Fruit fly (Drosophila melanogaster): ENCODE measurements around the gene Hsc70-2.
A peak's percentile ranks its signal among the peaks of the same experiment; 100 is the strongest.

Hsc70-2 gene

DNA sequence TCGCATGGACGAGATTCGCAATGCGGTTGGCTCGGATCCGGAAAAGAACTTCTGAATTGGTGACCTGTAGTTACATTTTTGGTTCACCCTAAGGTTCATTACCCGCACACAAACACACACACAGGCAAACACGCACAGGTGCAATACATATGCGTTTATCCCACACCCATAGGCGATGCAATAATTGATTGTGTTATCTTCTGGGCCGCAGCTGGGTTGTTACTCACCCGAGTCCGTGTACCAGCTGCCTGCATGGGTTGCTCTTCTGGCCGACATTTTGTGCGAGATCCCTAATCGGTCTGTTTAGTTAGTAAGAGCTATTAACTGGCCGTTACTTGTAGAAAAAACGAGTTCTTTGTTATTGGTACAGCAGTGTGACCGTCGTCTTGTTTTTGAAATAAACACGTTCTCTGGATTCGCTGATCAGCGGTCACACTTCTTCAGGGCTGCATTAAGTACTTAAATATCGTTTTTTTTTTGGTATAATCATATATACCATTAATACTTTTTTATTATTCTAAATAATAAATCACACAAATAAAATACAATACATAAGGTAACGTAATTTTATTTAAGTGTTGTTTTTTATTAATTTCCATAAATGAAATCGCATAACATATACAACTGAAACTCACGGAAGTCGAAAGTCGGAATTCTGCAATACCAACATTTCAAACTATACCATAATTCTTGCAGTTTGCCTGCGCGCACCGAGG is 33.5 kb upstream of the Hsc70-2 start, which contains the start of gene CG8031 (continued):
- TF ChIP-seq Smox (GFP tag; optimal IDR thresholded peaks at IDR 0.05) (no peak), CG4318 (GFP tag; optimal IDR thresholded peaks at IDR 0.05) (no peak), CG7368 (GFP tag; optimal IDR thresholded peaks at IDR 0.05) (no peak), CG10669 (GFP tag; optimal IDR thresholded peaks at IDR 0.05) (no peak)

dm6 chr3R:13011621-13011963 is 33.0 kb upstream of the Hsc70-2 start, which contains the start of gene CtBP:
CtBP (plus strand) TSS chr3R:13011649.
- TF ChIP-seq CG4318 (GFP tag; optimal IDR thresholded peaks at IDR 0.05): no peak
- peak; percentile 15 for TF ChIP-seq CG16779 (tag; optimal IDR thresholded peaks at IDR 0.05)
- peak in 1 of 2 experiments; percentile 31 for TF ChIP-seq ss (GFP tag; optimal IDR thresholded peaks at IDR 0.05)
- TF ChIP-seq CG10631 (GFP tag; optimal IDR thresholded peaks at IDR 0.05): no peak
- TF ChIP-seq CG1621 (tag; optimal IDR thresholded peaks at IDR 0.05): peak; percentile 92
- 0 out of 3 replicates have a peak, but pooled peaks have one; percentile 26 for TF ChIP-seq CG8119 (GFP tag; IDR thresholded peaks at IDR 0.05)
- TF ChIP-seq CG6854 (GFP tag; optimal IDR thresholded peaks at IDR 0.05): peak; percentile 40

- TF ChIP-seq Lpt (GFP tag; optimal IDR thresholded peaks at IDR 0.05) (peak; percentile 76), CG9139 (GFP tag; optimal IDR thresholded peaks at IDR 0.05) (peak; percentile 64), CG32006 (GFP tag; optimal IDR thresholded peaks at IDR 0.05) (peak; percentile 77), ss (GFP tag; optimal IDR thresholded peaks at IDR 0.05) (peak; percentile 71 to 75), Sox15 (GFP tag; optimal IDR thresholded peaks at IDR 0.05) (peak; percentile 73), vri (GFP tag; optimal IDR thresholded peaks at IDR 0.05) (peak; percentile 86), Hr38 (GFP tag; optimal IDR thresholded peaks at IDR 0.05) (no peak), CG10631 (GFP tag; optimal IDR thresholded peaks at IDR 0.05) (peak; percentile 72), CG15336 (GFP tag; IDR thresholded peaks at IDR 0.05) (no peak; the same call in 1 of the 2 replicates), esn (GFP tag; optimal IDR thresholded peaks at IDR 0.05) (peak; percentile 81), Blimp-1 (GFP tag; optimal IDR thresholded peaks at IDR 0.05) (peak; percentile 57), CG11762 (GFP tag; optimal IDR thresholded peaks at IDR 0.05; ENCODE audit: insufficient read depth) (peak; percentile 33), Gug (GFP tag; IDR thresholded peaks at IDR 0.05) (peak; percentile 80), dsx (GFP tag; optimal IDR thresholded peaks at IDR 0.05; ENCODE audit: poor library complexity, severe bottlenecking) (peak; percentile 48), fkh (GFP tag; optimal IDR thresholded peaks at IDR 0.05) (peak; percentile 59), CG11294 (GFP tag; IDR thresholded peaks at IDR 0.05) (peak; percentile 51), net (GFP tag; optimal IDR thresholded peaks at IDR 0.05) (peak; percentile 80), CG8119 (GFP tag; IDR thresholded peaks at IDR 0.05) (peak; percentile 73; the same call in 2 of the 3 replicates), CG16779 (tag; optimal IDR thresholded peaks at IDR 0.05) (peak; percentile 53), fd85E (GFP tag; optimal IDR thresholded peaks at IDR 0.05) (no peak), CG6276 (GFP tag; optimal IDR thresholded peaks at IDR 0.05) (peak; percentile 77), Met (GFP tag; optimal IDR thresholded peaks at IDR 0.05) (peak; percentile 71), CG6792 (GFP tag; optimal IDR thresholded peaks at IDR 0.05) (peak; percentile 77), Eip93F (GFP tag; optimal IDR thresholded peaks at IDR 0.05) (no peak), Smox (GFP tag; optimal IDR thresholded peaks at IDR 0.05) (peak; percentile 68), salr (GFP tag; optimal IDR thresholded peaks at IDR 0.05) (peak; percentile 50 to 55), svp (GFP tag) (peak; percentile 87), CG4318 (GFP tag; optimal IDR thresholded peaks at IDR 0.05) (no peak), Sox14 (GFP tag; optimal IDR thresholded peaks at IDR 0.05) (peak; percentile 90), CG1621 (tag; optimal IDR thresholded peaks at IDR 0.05) (peak; percentile 63), CG7368 (GFP tag; optimal IDR thresholded peaks at IDR 0.05) (peak; percentile 74), dac (GFP tag; optimal IDR thresholded peaks at IDR 0.05) (peak; percentile 77), cyc (GFP tag; optimal IDR thresholded peaks at IDR 0.05) (peak; percentile 74), pdm3 (GFP tag; optimal IDR thresholded peaks at IDR 0.05) (peak; percentile 78), spab (GFP tag; optimal IDR thresholded peaks at IDR 0.05) (peak; percentile 47), Ets96B (tag; optimal IDR thresholded peaks at IDR 0.05) (peak; percentile 63), CG31627 (GFP tag; optimal IDR thresholded peaks at IDR 0.05) (peak; percentile 80), lz (GFP tag; optimal IDR thresholded peaks at IDR 0.05) (peak; percentile 82), CG6163 (GFP tag; IDR thresholded peaks at IDR 0.05) (peak; percentile 88), Eip75B (GFP tag; optimal IDR thresholded peaks at IDR 0.05) (peak; percentile 58), Eip78C (GFP tag) (peak; percentile 92), Hr4 (GFP tag; optimal IDR thresholded peaks at IDR 0.05) (peak; percentile 74)
These were observed 32.2 kb upstream of the Hsc70-2 start for dm6 chr3R:13012351-13012750.

Data from whole organism, prepupa.